Worm (Caenorhabditis elegans) whole organism, late embryonic: Measurements from ENCODE around the gene ZK370.6.

Experiments used
- ama-1 ChIP-seq: fragments of 150-350 bp; optimal IDR thresholded peaks from 2 replicates; lab custom pipeline; 2014
- dmd-4 ChIP-seq: sonication (generic microtip); optimal IDR thresholded peaks from 2 replicates; lab custom pipeline; 2016; ENCODE audit warnings: borderline replicate concordance, missing genetic modification characterization, missing compliant biosample characterization
- dve-1 ChIP-seq: sonication (generic microtip); optimal IDR thresholded peaks from 2 replicates; lab custom pipeline; 2017; ENCODE audit warnings: antibody characterized with exemption, mild to moderate bottlenecking, missing genetic modification characterization, missing compliant biosample characterization
- lin-11 ChIP-seq: fragments of 200-800 bp; sonication (Bioruptor generic); optimal IDR thresholded peaks from 2 replicates; lab custom pipeline; 2018; ENCODE audit warnings: mild to moderate bottlenecking, missing genetic modification characterization, missing compliant biosample characterization
- pha-4 ChIP-seq: fragments of 150-350 bp; optimal IDR thresholded peaks from 2 replicates; lab custom pipeline; 2018; ENCODE audit warnings: missing biosample characterization, missing genetic modification reagents, missing genetic modification characterization

- TF ChIP-seq pha-4 (tag; lab: Kevin White, UChicago), result no peak
- no peak for TF ChIP-seq ama-1 (lab: Kevin White, UChicago)
- no peak for TF ChIP-seq dve-1 (tag; lab: Kevin White, UChicago)
- no peak for TF ChIP-seq dmd-4 (tag; lab: Kevin White, UChicago)
- TF ChIP-seq lin-11 (tag; lab: Kevin White, UChicago), result no peak
Measured at ce11 chrIII:8773375-8773774, 29.7 kb upstream of the ZK370.6 start.
